Fruit fly (Drosophila melanogaster): Measurements from ENCODE around the gene mkg-p.

mkg-p gene

dm6 chr3L:8418984-8419383 lies 13.9 kb upstream of the mkg-p start (continued):
- TF ChIP-seq Side (GFP tag; optimal IDR thresholded peaks at IDR 0.05) (no peak), CG12236 (GFP tag; optimal IDR thresholded peaks at IDR 0.05) (no peak), E2f1 (GFP tag; IDR thresholded peaks at IDR 0.05) (peak; percentile 34; the same call in 1 of the 2 replicates), D (optimal IDR thresholded peaks at IDR 0.05) (no peak), D (GFP tag; optimal IDR thresholded peaks at IDR 0.05) (peak; percentile 7), CG12769 (tag; optimal IDR thresholded peaks at IDR 0.05) (no peak), CG34224 (GFP tag; IDR thresholded peaks at IDR 0.05; ENCODE audit: partially characterized antibody) (no peak), CG10462 (GFP tag; optimal IDR thresholded peaks at IDR 0.05) (no peak), Ets97D (GFP tag; optimal IDR thresholded peaks at IDR 0.05) (no peak), HLH3B (GFP tag; IDR thresholded peaks at IDR 0.05) (peak; percentile 39; the same call in 1 of the 2 replicates), dmrt11E (tag; optimal IDR thresholded peaks at IDR 0.05) (no peak), hth (optimal IDR thresholded peaks at IDR 0.05) (no peak), ERR (GFP tag; optimal IDR thresholded peaks at IDR 0.05) (no peak), dan (GFP tag; IDR thresholded peaks at IDR 0.05) (no peak), CG13287 (GFP tag; IDR thresholded peaks at IDR 0.05; ENCODE audit: partially characterized antibody) (no peak), Pdp1 (GFP tag; optimal IDR thresholded peaks at IDR 0.05) (no peak), CG1602 (GFP tag; optimal IDR thresholded peaks at IDR 0.05) (no peak), CG10979 (tag; optimal IDR thresholded peaks at IDR 0.05) (peak; percentile 29), Asciz (GFP tag; optimal IDR thresholded peaks at IDR 0.05) (peak; percentile 2), bowl (GFP tag; IDR thresholded peaks at IDR 0.05) (no peak), CG31388 (GFP tag; optimal IDR thresholded peaks at IDR 0.05) (no peak), MTF-1 (GFP tag; optimal IDR thresholded peaks at IDR 0.05; ENCODE audit: borderline replicate concordance) (no peak), YL-1 (GFP tag; optimal IDR thresholded peaks at IDR 0.05) (no peak), bigmax (GFP tag; optimal IDR thresholded peaks at IDR 0.05) (no peak), Dref (GFP tag; IDR thresholded peaks at IDR 0.05) (no peak), sisA (GFP tag; IDR thresholded peaks at IDR 0.05) (0 out of 2 replicates have a peak, but pooled peaks have one; percentile 19), CG16813 (GFP tag; IDR thresholded peaks at IDR 0.05; ENCODE audit: partially characterized antibody) (no peak), mirr (GFP tag; optimal IDR thresholded peaks at IDR 0.05) (no peak), Mes4 (GFP tag; optimal IDR thresholded peaks at IDR 0.05) (no peak), Scr (GFP tag; IDR thresholded peaks at IDR 0.05; ENCODE audit: partially characterized antibody) (no peak), CG11398 (GFP tag; optimal IDR thresholded peaks at IDR 0.05) (no peak), ATbp (GFP tag; optimal IDR thresholded peaks at IDR 0.05) (peak; percentile 54), CG4404 (GFP tag; IDR thresholded peaks at IDR 0.05) (no peak), caup (GFP tag; optimal IDR thresholded peaks at IDR 0.05; ENCODE audit: severe bottlenecking) (no peak), CG15269 (tag; optimal IDR thresholded peaks at IDR 0.05) (no peak), CG12155 (GFP tag; optimal IDR thresholded peaks at IDR 0.05) (no peak), CG10147 (GFP tag; optimal IDR thresholded peaks at IDR 0.05) (no peak), Ada2b (GFP tag; IDR thresholded peaks at IDR 0.05) (no peak), CG13424 (tag; optimal IDR thresholded peaks at IDR 0.05) (no peak), crp (GFP tag; optimal IDR thresholded peaks at IDR 0.05) (no peak), CG8924 (tag; optimal IDR thresholded peaks at IDR 0.05) (no peak), az2 (GFP tag; optimal IDR thresholded peaks at IDR 0.05) (peak; percentile 19), Sry-β (GFP tag; optimal IDR thresholded peaks at IDR 0.05) (no peak), slbo (GFP tag; IDR thresholded peaks at IDR 0.05) (0 out of 2 replicates have a peak, but pooled peaks have one; percentile 20), CG15073 (GFP tag; optimal IDR thresholded peaks at IDR 0.05) (no peak), lbe (GFP tag; optimal IDR thresholded peaks at IDR 0.05) (no peak), CG4730 (GFP tag; IDR thresholded peaks at IDR 0.05) (no peak), Sox100B (GFP tag; optimal IDR thresholded peaks at IDR 0.05) (no peak), Mrtf (GFP tag; IDR thresholded peaks at IDR 0.05) (no peak), tx (GFP tag; optimal IDR thresholded peaks at IDR 0.05) (no peak), CG7357 (GFP tag; IDR thresholded peaks at IDR 0.05) (no peak)

All from whole organism, embryonic.